Fruit fly (Drosophila melanogaster) whole organism: Measurements from ENCODE around the gene CG8036.

Experiments
- CG8478 ChIP-seq: fragments of >200 bp; optimal IDR thresholded peaks from 2 replicates; lab custom pipeline; 2018; ENCODE audit warnings: inconsistent platforms
- pan ChIP-seq: fragments of >200 bp; optimal IDR thresholded peaks from 2 replicates; lab custom pipeline; 2017
- psq ChIP-seq: fragments of >200 bp; optimal IDR thresholded peaks from 2 replicates; lab custom pipeline; 2017
- usp ChIP-seq: fragments of >200 bp; optimal IDR thresholded peaks from 2 replicates; lab custom pipeline; 2017; ENCODE audit warnings: missing biosample characterization, missing genetic modification characterization, mixed read lengths

DNA sequence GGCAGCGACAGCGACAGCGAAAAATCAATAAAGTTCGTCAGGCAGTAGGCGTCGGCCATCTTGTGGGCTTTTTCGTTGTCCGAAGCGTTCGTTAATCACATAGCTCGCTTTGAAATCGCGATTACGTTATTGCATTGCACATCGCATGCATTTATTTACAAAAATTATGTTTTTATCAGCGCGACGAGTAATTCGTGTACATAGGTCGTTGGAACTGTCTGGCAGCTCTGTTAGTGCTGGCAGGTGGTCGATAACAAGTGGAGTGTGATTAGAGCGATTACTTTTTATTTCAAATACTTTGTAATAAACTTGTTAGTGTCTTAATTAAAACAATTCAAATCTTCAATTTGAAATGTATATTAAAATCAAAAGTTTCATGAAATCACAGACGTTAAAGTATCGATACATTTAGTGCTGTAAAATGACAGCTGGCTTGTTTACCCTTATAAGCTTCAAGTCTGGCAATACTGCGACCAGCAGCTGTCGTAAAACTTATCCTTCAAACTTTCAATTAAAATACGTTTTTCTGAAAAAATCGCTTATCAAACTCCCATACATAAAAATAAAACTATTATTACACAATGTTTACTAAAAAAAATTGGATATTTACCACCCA is 3.9 kb upstream of the CG8036 start, which contains the start of gene CG8032:
- TF ChIP-seq CG8478 (lab: Kevin White, UChicago), result no peak
- no peak for TF ChIP-seq psq
- no peak for TF ChIP-seq usp
- no peak for TF ChIP-seq pan (lab: Kevin White, UChicago)
